Worm (Caenorhabditis elegans) whole organism, L1 larva: ENCODE results near the gene mtm-5.

Source experiments
- C04F5.9 ChIP-seq: sonication (generic microtip); optimal IDR thresholded peaks from 2 replicates; lab custom pipeline; 2016; ENCODE audit warnings: missing genetic modification characterization, missing compliant biosample characterization
- Y116A8C.19 ChIP-seq: sonication (generic microtip); optimal IDR thresholded peaks from 2 replicates; lab custom pipeline; 2016; ENCODE audit warnings: missing compliant biosample characterization, missing genetic modification characterization, borderline replicate concordance
- ces-1 ChIP-seq: fragments of 150-350 bp; optimal IDR thresholded peaks from 2 replicates; lab custom pipeline; 2014; ENCODE audit warnings: missing biosample characterization, missing genetic modification reagents, missing genetic modification characterization
- elt-2 ChIP-seq: sonication (generic microtip); optimal IDR thresholded peaks from 2 replicates; lab custom pipeline; 2016; ENCODE audit warnings: missing genetic modification characterization, mild to moderate bottlenecking, inconsistent platforms, missing compliant biosample characterization, missing genetic modification reagents
- hpl-2 ChIP-seq: fragments of 150-350 bp; optimal IDR thresholded peaks from 2 replicates; lab custom pipeline; 2014; ENCODE audit warnings: missing biosample characterization, missing genetic modification reagents, missing genetic modification characterization
- jun-1 ChIP-seq: fragments of 150-350 bp; optimal IDR thresholded peaks from 2 replicates; lab custom pipeline; 2014; ENCODE audit warnings: missing biosample characterization, missing genetic modification reagents, missing genetic modification characterization
- lsy-2 ChIP-seq, 2 experiments: fragments of 150-350 bp; optimal IDR thresholded peaks; 2 replicates each; lab custom pipeline; 2014; ENCODE audit warnings: missing biosample characterization in 2 of 2, missing genetic modification characterization in 2 of 2
- nhr-237 ChIP-seq: fragments of 150-350 bp; optimal IDR thresholded peaks from 2 replicates; lab custom pipeline; 2014; ENCODE audit warnings: missing biosample characterization, missing genetic modification characterization
- unc-30 ChIP-seq: sonication (generic microtip); optimal IDR thresholded peaks from 2 replicates; lab custom pipeline; 2017; ENCODE audit warnings: missing biosample characterization, missing genetic modification characterization
- zag-1 ChIP-seq: fragments of 150-350 bp; optimal IDR thresholded peaks from 2 replicates; lab custom pipeline; 2014; ENCODE audit warnings: missing biosample characterization, missing genetic modification characterization
- ztf-11 ChIP-seq, 2 experiments: sonication (generic microtip); optimal IDR thresholded peaks; 2 replicates each; lab custom pipeline; 2016 to 2017; ENCODE audit warnings: missing genetic modification characterization in 2 of 2, missing biosample characterization in 1 of 2, missing compliant biosample characterization in 1 of 2

DNA sequence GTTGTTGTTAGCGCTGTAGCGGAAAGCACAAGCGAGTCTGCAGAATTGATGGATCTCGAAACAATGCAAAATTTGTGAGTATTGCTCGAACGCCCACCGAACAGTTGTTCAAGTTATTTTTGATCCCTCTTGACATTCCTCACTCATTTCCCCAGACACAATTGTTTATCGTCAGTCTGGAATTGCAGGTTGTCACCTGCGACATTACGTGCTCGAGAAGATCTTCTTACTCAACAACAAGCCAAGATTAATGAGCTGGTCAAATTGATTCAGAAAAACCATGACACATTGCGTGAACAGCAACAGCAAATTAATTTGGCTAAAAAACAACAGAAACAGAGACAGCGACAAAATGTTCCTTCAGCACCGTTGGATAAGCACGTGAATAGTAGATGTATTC, 41.3 kb downstream of the mtm-5 start:
- TF ChIP-seq Y116A8C.19 (no peak), elt-2 (no peak), C04F5.9 (no peak), nhr-237 (no peak), ztf-11 (tag; optimal IDR thresholded peaks at IDR 0.05; lab: Kevin White, UChicago) (no peak), lsy-2 (tag; optimal IDR thresholded peaks at IDR 0.05; lab: Kevin White, UChicago) (no peak), zag-1 (no peak), unc-30 (tag; lab: Kevin White, UChicago) (no peak), hpl-2 (GFP tag; lab: Kevin White, UChicago) (no peak), ces-1 (GFP tag; lab: Kevin White, UChicago) (no peak), jun-1 (tag; lab: Kevin White, UChicago) (no peak)
